Fruit fly (Drosophila melanogaster) whole organism, pupa: ENCODE measurements around the gene Dlip2.

Experiments used
- CG10348 ChIP-seq: fragments of 200-800 bp; sonication (Bioruptor generic); IDR thresholded peaks from 2 replicates; pipeline ENCODE4 v1.3.6; 2022; ENCODE audit warnings: missing biosample characterization, missing genetic modification characterization
- CG13204 ChIP-seq: fragments of 200-800 bp; sonication (Bioruptor generic); optimal IDR thresholded peaks from 2 replicates; lab custom pipeline; 2018; ENCODE audit warnings: missing biosample characterization, mild to moderate bottlenecking, missing genetic modification characterization, moderate library complexity
- CG32121 ChIP-seq: fragments of 200-800 bp; sonication (Bioruptor generic); IDR thresholded peaks from 2 replicates; pipeline ENCODE4 v1.3.6; 2022; ENCODE audit warnings: missing biosample characterization, missing genetic modification characterization
- CG4496 ChIP-seq: fragments of 200-800 bp; sonication (Bioruptor generic); IDR thresholded peaks from 3 replicates; pipeline ENCODE4 v1.3.6; 2022; ENCODE audit warnings: missing biosample characterization, missing genetic modification characterization
- CG8301 ChIP-seq: fragments of 200-800 bp; sonication (Bioruptor generic); optimal IDR thresholded peaks from 2 replicates; lab custom pipeline; 2018; ENCODE audit warnings: missing biosample characterization, mild to moderate bottlenecking, missing genetic modification characterization
- D1 ChIP-seq: fragments of 200-800 bp; sonication (Bioruptor generic); optimal IDR thresholded peaks from 2 replicates; lab custom pipeline; 2018; ENCODE audit warnings: missing biosample characterization, mild to moderate bottlenecking, missing genetic modification characterization, moderate library complexity
- EcR ChIP-seq: fragments of 200-800 bp; sonication (Bioruptor generic); optimal IDR thresholded peaks from 3 replicates; lab custom pipeline; 2019; ENCODE audit warnings: missing biosample characterization, missing genetic modification characterization, mild to moderate bottlenecking, moderate library complexity, missing genetic modification reagents
- Pif1A ChIP-seq: fragments of 200-800 bp; sonication (Bioruptor generic); optimal IDR thresholded peaks from 3 replicates; lab custom pipeline; 2016; ENCODE audit warnings: missing biosample characterization, missing genetic modification characterization
- Pif1B ChIP-seq: fragments of 200-800 bp; sonication (Bioruptor generic); optimal IDR thresholded peaks from 3 replicates; lab custom pipeline; 2016; ENCODE audit warnings: missing biosample characterization, missing genetic modification characterization
- gl ChIP-seq: fragments of 200-800 bp; sonication (Bioruptor generic); optimal IDR thresholded peaks from 2 replicates; lab custom pipeline; 2018; ENCODE audit warnings: missing biosample characterization, mild to moderate bottlenecking, missing genetic modification characterization

dm6 chr3R:4676981-4677665 is 31.7 kb upstream of the Dlip2 start:
- no peak for TF ChIP-seq CG8301 (tag; lab: Kevin White, UChicago)
- no peak for TF ChIP-seq CG32121 (GFP tag; lab: Robert Waterston, UW)
- TF ChIP-seq EcR (GFP tag; lab: Kevin White, UChicago): peak; percentile 72
- TF ChIP-seq gl (tag; lab: Kevin White, UChicago): no peak
- TF ChIP-seq Pif1A (GFP tag; lab: Kevin White, UChicago): no peak
- no peak for TF ChIP-seq Pif1B (GFP tag; lab: Kevin White, UChicago)
- no peak for TF ChIP-seq CG13204
- TF ChIP-seq D1 (tag; lab: Kevin White, UChicago): no peak
- no peak for TF ChIP-seq CG4496 (GFP tag; lab: Robert Waterston, UW)
- TF ChIP-seq CG10348 (GFP tag; lab: Robert Waterston, UW): no peak
